Fruit fly (Drosophila melanogaster): Measurements from ENCODE around the gene Cdc6.

DNA sequence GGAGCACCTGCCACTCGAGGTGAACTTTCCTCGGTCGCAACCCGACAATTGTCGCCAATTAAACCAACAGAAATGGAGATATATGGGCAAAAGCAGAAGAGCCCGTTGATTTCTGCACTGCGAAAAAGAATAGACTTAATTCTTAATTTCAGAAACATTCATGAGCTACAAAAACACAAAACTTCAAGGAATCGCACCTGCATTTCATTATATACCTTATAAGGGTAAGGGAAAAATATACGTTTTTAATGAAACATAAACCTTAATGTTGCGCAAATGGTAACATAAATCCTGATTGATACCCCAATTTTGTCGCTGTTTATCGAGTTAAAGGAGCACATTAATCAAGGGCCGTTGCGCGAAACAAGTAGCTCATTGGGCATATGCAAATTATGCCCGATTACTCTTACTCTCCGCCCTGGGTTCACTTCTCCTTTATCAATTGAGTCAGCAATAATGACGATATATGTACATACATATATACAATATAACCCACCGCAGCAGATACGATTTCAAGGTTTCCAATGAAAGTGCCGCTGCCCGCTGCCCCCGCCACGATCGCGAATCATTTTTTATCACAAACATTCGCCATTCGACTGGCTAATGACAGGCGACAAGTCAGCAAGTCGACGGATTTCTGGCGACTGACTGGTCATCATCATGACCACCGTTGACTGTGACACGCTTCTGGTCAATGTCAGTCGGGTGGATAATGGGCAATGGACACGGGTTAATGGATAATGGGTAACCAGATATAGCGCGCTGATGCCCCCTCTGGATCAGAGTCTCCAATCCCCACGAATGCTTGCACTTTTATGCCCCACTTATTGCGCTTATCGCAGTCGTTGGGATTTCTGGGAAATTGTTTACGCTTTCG lies 28.2 kb upstream of the Cdc6 start:
- TF ChIP-seq CG15710 (tag; optimal IDR thresholded peaks at IDR 0.05) (peak; percentile 33), rn (GFP tag; IDR thresholded peaks at IDR 0.05) (no peak), EcR (GFP tag; optimal IDR thresholded peaks at IDR 0.05) (peak; percentile 81), CG34367 (tag; optimal IDR thresholded peaks at IDR 0.05) (no peak), CG17806 (tag; optimal IDR thresholded peaks at IDR 0.05) (peak; percentile 43), CG4496 (GFP tag; IDR thresholded peaks at IDR 0.05) (no peak)

Measured in whole organism, pupa.